Fruit fly (Drosophila melanogaster): ENCODE data around the gene Pgant6.

The Pgant6 gene

dm6 chr3L:2820930-2821505 is 39.0 kb downstream of the Pgant6 start:
- TF ChIP-seq Dll (optimal IDR thresholded peaks at IDR 0.05) = peak; percentile 98
- no peak for TF ChIP-seq usp (GFP tag; optimal IDR thresholded peaks at IDR 0.05)
- no peak for TF ChIP-seq EcR (GFP tag; optimal IDR thresholded peaks at IDR 0.05)
- no peak for TF ChIP-seq CG8478 (optimal IDR thresholded peaks at IDR 0.05)
- TF ChIP-seq pan (optimal IDR thresholded peaks at IDR 0.05) = no peak
- TF ChIP-seq psq (optimal IDR thresholded peaks at IDR 0.05) = no peak

dm6 chr3L:2822955-2823354 is 40.9 kb downstream of the Pgant6 start:
- TF ChIP-seq EcR (GFP tag; optimal IDR thresholded peaks at IDR 0.05) (no peak), Dll (optimal IDR thresholded peaks at IDR 0.05) (no peak), psq (optimal IDR thresholded peaks at IDR 0.05) (no peak), pan (optimal IDR thresholded peaks at IDR 0.05) (no peak), usp (GFP tag; optimal IDR thresholded peaks at IDR 0.05) (no peak)

dm6 chr3L:2823520-2823970 is 41.5 kb downstream of the Pgant6 start:
- TF ChIP-seq Dll (optimal IDR thresholded peaks at IDR 0.05) (peak; percentile 78), usp (GFP tag; optimal IDR thresholded peaks at IDR 0.05) (no peak), CG8478 (optimal IDR thresholded peaks at IDR 0.05) (peak; percentile 74), pan (optimal IDR thresholded peaks at IDR 0.05) (no peak), EcR (GFP tag; optimal IDR thresholded peaks at IDR 0.05) (peak; percentile 61 to 90), psq (optimal IDR thresholded peaks at IDR 0.05) (peak; percentile 11)

dm6 chr3L:2824024-2824687 is 42.1 kb downstream of the Pgant6 start:
- TF ChIP-seq Dll (optimal IDR thresholded peaks at IDR 0.05) (no peak), pan (optimal IDR thresholded peaks at IDR 0.05) (no peak), CG8478 (optimal IDR thresholded peaks at IDR 0.05) (no peak), EcR (GFP tag; optimal IDR thresholded peaks at IDR 0.05) (no peak), psq (optimal IDR thresholded peaks at IDR 0.05) (no peak), usp (GFP tag; optimal IDR thresholded peaks at IDR 0.05) (no peak)

- no peak for TF ChIP-seq pan (optimal IDR thresholded peaks at IDR 0.05)
- TF ChIP-seq EcR (GFP tag; optimal IDR thresholded peaks at IDR 0.05) = no peak
- no peak for TF ChIP-seq psq (optimal IDR thresholded peaks at IDR 0.05)
- TF ChIP-seq CG8478 (optimal IDR thresholded peaks at IDR 0.05) = no peak
- no peak for TF ChIP-seq usp (GFP tag; optimal IDR thresholded peaks at IDR 0.05)
- no peak for TF ChIP-seq Dll (optimal IDR thresholded peaks at IDR 0.05)
Observed at dm6 chr3L:2824731-2825130, 42.7 kb downstream of the Pgant6 start.

- TF ChIP-seq pan (optimal IDR thresholded peaks at IDR 0.05) (no peak), CG8478 (optimal IDR thresholded peaks at IDR 0.05) (no peak), EcR (GFP tag; optimal IDR thresholded peaks at IDR 0.05) (no peak), usp (GFP tag; optimal IDR thresholded peaks at IDR 0.05) (no peak), Dll (optimal IDR thresholded peaks at IDR 0.05) (no peak), psq (optimal IDR thresholded peaks at IDR 0.05) (no peak)
Observed at dm6 chr3L:2825377-2825776, 43.3 kb downstream of the Pgant6 start.

dm6 chr3L:2828163-2828562 is 46.1 kb downstream of the Pgant6 start:
- no peak for TF ChIP-seq Dll (optimal IDR thresholded peaks at IDR 0.05)
- TF ChIP-seq EcR (GFP tag; optimal IDR thresholded peaks at IDR 0.05) = no peak
- no peak for TF ChIP-seq pan (optimal IDR thresholded peaks at IDR 0.05)
- no peak for TF ChIP-seq usp (GFP tag; optimal IDR thresholded peaks at IDR 0.05)
- no peak for TF ChIP-seq psq (optimal IDR thresholded peaks at IDR 0.05)
- no peak for TF ChIP-seq CG8478 (optimal IDR thresholded peaks at IDR 0.05)

- TF ChIP-seq EcR (GFP tag; optimal IDR thresholded peaks at IDR 0.05) (no peak), pan (optimal IDR thresholded peaks at IDR 0.05) (no peak), CG8478 (optimal IDR thresholded peaks at IDR 0.05) (no peak), Dll (optimal IDR thresholded peaks at IDR 0.05) (no peak), usp (GFP tag; optimal IDR thresholded peaks at IDR 0.05) (no peak), psq (optimal IDR thresholded peaks at IDR 0.05) (no peak)
Observed at dm6 chr3L:2828610-2829139, 46.6 kb downstream of the Pgant6 start.

dm6 chr3L:2829916-2830315 is 47.9 kb downstream of the Pgant6 start:
- no peak for TF ChIP-seq EcR (GFP tag; optimal IDR thresholded peaks at IDR 0.05)
- no peak for TF ChIP-seq CG8478 (optimal IDR thresholded peaks at IDR 0.05)
- no peak for TF ChIP-seq psq (optimal IDR thresholded peaks at IDR 0.05)
- no peak for TF ChIP-seq usp (GFP tag; optimal IDR thresholded peaks at IDR 0.05)
- TF ChIP-seq Dll (optimal IDR thresholded peaks at IDR 0.05) = no peak
- TF ChIP-seq pan (optimal IDR thresholded peaks at IDR 0.05) = no peak

- TF ChIP-seq CG8478 (optimal IDR thresholded peaks at IDR 0.05) (no peak), pan (optimal IDR thresholded peaks at IDR 0.05) (no peak)
Observed at dm6 chr3L:2831157-2831556, 49.1 kb downstream of the Pgant6 start.

- TF ChIP-seq usp (GFP tag; optimal IDR thresholded peaks at IDR 0.05) = no peak
Observed at dm6 chr3L:2831729-2832128, 49.7 kb downstream of the Pgant6 start.

- TF ChIP-seq psq (optimal IDR thresholded peaks at IDR 0.05) (no peak), EcR (GFP tag; optimal IDR thresholded peaks at IDR 0.05) (no peak), usp (GFP tag; optimal IDR thresholded peaks at IDR 0.05) (no peak), Dll (optimal IDR thresholded peaks at IDR 0.05) (no peak), pan (optimal IDR thresholded peaks at IDR 0.05) (no peak), CG8478 (optimal IDR thresholded peaks at IDR 0.05) (no peak)
Observed at dm6 chr3L:2832268-2832667, 50.2 kb downstream of the Pgant6 start.

dm6 chr3L:2833652-2834051 is 51.6 kb downstream of the Pgant6 start:
- no peak for TF ChIP-seq EcR (GFP tag; optimal IDR thresholded peaks at IDR 0.05)
- TF ChIP-seq pan (optimal IDR thresholded peaks at IDR 0.05) = no peak
- no peak for TF ChIP-seq usp (GFP tag; optimal IDR thresholded peaks at IDR 0.05)
- no peak for TF ChIP-seq CG8478 (optimal IDR thresholded peaks at IDR 0.05)
- no peak for TF ChIP-seq Dll (optimal IDR thresholded peaks at IDR 0.05)
- TF ChIP-seq psq (optimal IDR thresholded peaks at IDR 0.05) = no peak

Data from whole organism.